Worm (Caenorhabditis elegans) whole organism, L2 larva: Measurements from ENCODE around the gene smoc-1.

Experiments used
- R02D3.7 ChIP-seq: fragments of 150-350 bp; optimal IDR thresholded peaks from 2 replicates; lab custom pipeline; 2014; ENCODE audit warnings: missing biosample characterization, missing genetic modification characterization
- ceh-82 ChIP-seq: fragments of 150-350 bp; optimal IDR thresholded peaks from 2 replicates; lab custom pipeline; 2014; ENCODE audit warnings: missing biosample characterization, missing genetic modification characterization
- egl-27 ChIP-seq: sonication (generic microtip); optimal IDR thresholded peaks from 3 replicates; lab custom pipeline; 2017; ENCODE audit warnings: missing biosample characterization, missing genetic modification reagents, missing genetic modification characterization
- nhr-25 ChIP-seq: fragments of 150-350 bp; sonication (generic microtip); optimal IDR thresholded peaks from 3 replicates; lab custom pipeline; 2014; ENCODE audit warnings: missing biosample characterization, missing genetic modification characterization
- zag-1 ChIP-seq: fragments of 150-350 bp; optimal IDR thresholded peaks from 2 replicates; lab custom pipeline; 2014; ENCODE audit warnings: missing biosample characterization, missing genetic modification characterization

- TF ChIP-seq nhr-25 (tag; lab: Kevin White, UChicago): no peak
- no peak for TF ChIP-seq R02D3.7 (tag; lab: Kevin White, UChicago)
- TF ChIP-seq zag-1: no peak
- no peak for TF ChIP-seq egl-27 (tag; lab: Kevin White, UChicago)
- no peak for TF ChIP-seq ceh-82 (tag; lab: Kevin White, UChicago)
Measured at ce11 chrV:11716930-11717329, 40.5 kb upstream of the smoc-1 start.
